Worm (Caenorhabditis elegans) whole organism, L4 larva: ENCODE measurements around the gene T11F9.22.

Experiments
- F10B5.3 ChIP-seq: sonication (generic microtip); optimal IDR thresholded peaks from 2 replicates; lab custom pipeline; 2016; ENCODE audit warnings: mild to moderate bottlenecking, missing genetic modification characterization, missing compliant biosample characterization
- F26F4.8 ChIP-seq: fragments of 200-800 bp; sonication (Bioruptor generic); conservative IDR thresholded peaks from 2 replicates; pipeline ENCODE4 v1.3.6; 2022; ENCODE audit warnings: missing genetic modification characterization, missing compliant biosample characterization
- F37D6.2 ChIP-seq: sonication (generic microtip); optimal IDR thresholded peaks from 2 replicates; lab custom pipeline; 2016; ENCODE audit warnings: mild to moderate bottlenecking, missing genetic modification characterization, missing compliant biosample characterization
- F49E8.2 ChIP-seq: sonication (generic microtip); optimal IDR thresholded peaks from 2 replicates; lab custom pipeline; 2016; ENCODE audit warnings: missing compliant biosample characterization, mild to moderate bottlenecking, missing genetic modification characterization, borderline replicate concordance
- ZK337.2 ChIP-seq: fragments of 200-800 bp; sonication (Bioruptor generic); IDR thresholded peaks from 2 replicates; pipeline ENCODE4 v1.3.6; 2022; ENCODE audit warnings: missing genetic modification reagents, missing genetic modification characterization, missing compliant biosample characterization
- ama-1 ChIP-seq: fragments of 150-350 bp; optimal IDR thresholded peaks from 2 replicates; lab custom pipeline; 2014; ENCODE audit warnings: inconsistent platforms, mixed read lengths
- ceh-62 ChIP-seq: sonication (generic microtip); optimal IDR thresholded peaks from 2 replicates; lab custom pipeline; 2017; ENCODE audit warnings: missing biosample characterization, missing genetic modification characterization
- daf-16 ChIP-seq, 3 experiments: sonication (generic microtip); optimal IDR thresholded peaks; 2 replicates each; lab custom pipeline; 2016 to 2017; ENCODE audit warnings: missing genetic modification characterization in 3 of 3, missing genetic modification reagents in 3 of 3, mild to moderate bottlenecking in 2 of 3, missing compliant biosample characterization in 2 of 3, missing biosample characterization in 1 of 3, moderate library complexity in 1 of 3
- daf-19 ChIP-seq: fragments of 200-800 bp; sonication (Bioruptor generic); conservative IDR thresholded peaks from 2 replicates; pipeline ENCODE4 v1.3.6; 2022; ENCODE audit warnings: missing genetic modification characterization, missing compliant biosample characterization
- daf-8 ChIP-seq: fragments of 200-800 bp; sonication (Bioruptor generic); IDR thresholded peaks from 2 replicates; pipeline ENCODE4 v1.3.6; 2022; ENCODE audit warnings: missing genetic modification characterization, missing compliant biosample characterization
- dmd-8 ChIP-seq: fragments of 200-800 bp; sonication (Bioruptor generic); IDR thresholded peaks from 2 replicates; pipeline ENCODE4 v1.3.6; 2022; ENCODE audit warnings: missing genetic modification characterization, missing compliant biosample characterization
- duxl-1 ChIP-seq: sonication (generic microtip); optimal IDR thresholded peaks from 2 replicates; lab custom pipeline; 2016; ENCODE audit warnings: mild to moderate bottlenecking, missing genetic modification characterization, moderate library complexity, missing compliant biosample characterization; ENCODE audit not compliant: poor library complexity
- gei-8 ChIP-seq: fragments of 200-800 bp; sonication (Bioruptor generic); optimal IDR thresholded peaks from 2 replicates; lab custom pipeline; 2018; ENCODE audit warnings: mild to moderate bottlenecking, missing genetic modification characterization, missing compliant biosample characterization
- hlh-30 ChIP-seq: sonication (generic microtip); optimal IDR thresholded peaks from 2 replicates; lab custom pipeline; 2017; ENCODE audit warnings: antibody characterized with exemption, mild to moderate bottlenecking, missing genetic modification characterization, missing compliant biosample characterization; ENCODE audit not compliant: insufficient read depth
- lin-13 ChIP-seq: fragments of 150-350 bp; optimal IDR thresholded peaks from 2 replicates; lab custom pipeline; 2014; ENCODE audit warnings: missing biosample characterization, missing genetic modification reagents, missing genetic modification characterization
- lin-15B ChIP-seq: fragments of 150-350 bp; sonication (generic microtip); optimal IDR thresholded peaks from 3 replicates; lab custom pipeline; 2014; ENCODE audit warnings: missing biosample characterization, missing genetic modification characterization
- lin-29 ChIP-seq: fragments of 200-800 bp; sonication (Bioruptor generic); IDR thresholded peaks from 2 replicates; pipeline ENCODE4 v1.3.6; 2022; ENCODE audit warnings: missing genetic modification reagents, missing genetic modification characterization, missing compliant biosample characterization
- lin-39 ChIP-seq: fragments of 150-350 bp; optimal IDR thresholded peaks from 2 replicates; lab custom pipeline; 2014; ENCODE audit warnings: missing biosample characterization, missing genetic modification reagents, missing genetic modification characterization
- lir-3 ChIP-seq: sonication (generic microtip); optimal IDR thresholded peaks from 2 replicates; lab custom pipeline; 2016; ENCODE audit warnings: mild to moderate bottlenecking, missing genetic modification characterization, missing compliant biosample characterization
- madf-9 ChIP-seq: fragments of 200-800 bp; sonication (Bioruptor generic); conservative IDR thresholded peaks from 2 replicates; pipeline ENCODE4 v1.3.6; 2022; ENCODE audit warnings: missing genetic modification reagents, missing genetic modification characterization, missing compliant biosample characterization
- mep-1 ChIP-seq: fragments of 150-350 bp; sonication (generic microtip); optimal IDR thresholded peaks from 3 replicates; lab custom pipeline; 2014; ENCODE audit warnings: missing biosample characterization, missing genetic modification characterization
- nhr-10 ChIP-seq: fragments of 150-350 bp; optimal IDR thresholded peaks from 2 replicates; lab custom pipeline; 2014; ENCODE audit warnings: missing biosample characterization, missing genetic modification characterization
- nhr-102 ChIP-seq: sonication (generic microtip); optimal IDR thresholded peaks from 2 replicates; lab custom pipeline; 2016; ENCODE audit warnings: mild to moderate bottlenecking, missing genetic modification characterization, moderate library complexity, missing compliant biosample characterization
- nhr-111 ChIP-seq: fragments of 200-800 bp; sonication (Bioruptor generic); optimal IDR thresholded peaks from 2 replicates; lab custom pipeline; 2018; ENCODE audit warnings: mild to moderate bottlenecking, missing genetic modification characterization, missing compliant biosample characterization
- nhr-25 ChIP-seq: sonication (generic microtip); optimal IDR thresholded peaks from 2 replicates; lab custom pipeline; 2017; ENCODE audit warnings: missing genetic modification characterization, mild to moderate bottlenecking, missing compliant biosample characterization, antibody characterized with exemption, moderate library complexity, borderline replicate concordance; ENCODE audit not compliant: insufficient read depth
- nhr-28 ChIP-seq: fragments of 150-350 bp; optimal IDR thresholded peaks from 2 replicates; lab custom pipeline; 2014; ENCODE audit warnings: missing biosample characterization, missing genetic modification characterization
- nhr-6 ChIP-seq: fragments of 150-350 bp; optimal IDR thresholded peaks from 2 replicates; lab custom pipeline; 2014; ENCODE audit warnings: missing biosample characterization, missing genetic modification characterization
- nhr-76 ChIP-seq: fragments of 150-350 bp; optimal IDR thresholded peaks from 2 replicates; lab custom pipeline; 2014; ENCODE audit warnings: missing biosample characterization, missing genetic modification characterization
- nhr-77 ChIP-seq: fragments of 150-350 bp; optimal IDR thresholded peaks from 2 replicates; lab custom pipeline; 2014; ENCODE audit warnings: missing biosample characterization, missing genetic modification characterization
- pha-4 ChIP-seq, 2 experiments: fragments of 150-350 bp in 1 of 2; fragments of 200-800 bp in 1 of 2; sonication (Bioruptor generic) in 1 of 2; IDR thresholded peaks in 1 of 2; optimal IDR thresholded peaks in 1 of 2; 2 replicates each; pipeline versions ENCODE4 v1.3.6 to Lab custom; 2014 to 2022; ENCODE audit warnings: missing genetic modification characterization in 2 of 2, missing genetic modification reagents in 2 of 2, missing biosample characterization in 1 of 2, missing compliant biosample characterization in 1 of 2
- php-3 ChIP-seq: fragments of 200-800 bp; sonication (Bioruptor generic); IDR thresholded peaks from 2 replicates; pipeline ENCODE4 v1.3.6; 2022; ENCODE audit warnings: missing genetic modification reagents, missing genetic modification characterization, missing compliant biosample characterization
- pqm-1 ChIP-seq: sonication (generic microtip); optimal IDR thresholded peaks from 2 replicates; lab custom pipeline; 2017; ENCODE audit warnings: missing biosample characterization, missing genetic modification characterization
- skn-1 ChIP-seq: fragments of 150-350 bp; optimal IDR thresholded peaks from 2 replicates; lab custom pipeline; 2014; ENCODE audit warnings: missing biosample characterization, missing genetic modification characterization
- unc-39 ChIP-seq: sonication (generic microtip); optimal IDR thresholded peaks from 2 replicates; lab custom pipeline; 2017; ENCODE audit warnings: missing biosample characterization, missing genetic modification characterization
- unc-62 ChIP-seq, 3 experiments: fragments of 150-350 bp in 1 of 3; sonication (generic microtip); optimal IDR thresholded peaks in 2 of 3; peaks in 1 of 3; 1 replicate in 1 of 3; 2 replicates in 2 of 3; lab custom pipeline; 2014 to 2017; ENCODE audit warnings: missing biosample characterization in 3 of 3, missing genetic modification characterization in 3 of 3, missing genetic modification reagents in 3 of 3, missing genotype in 1 of 3
- zag-1 ChIP-seq: fragments of 150-350 bp; optimal IDR thresholded peaks from 2 replicates; lab custom pipeline; 2014; ENCODE audit warnings: missing biosample characterization, missing genetic modification characterization

The T11F9.22 gene

DNA sequence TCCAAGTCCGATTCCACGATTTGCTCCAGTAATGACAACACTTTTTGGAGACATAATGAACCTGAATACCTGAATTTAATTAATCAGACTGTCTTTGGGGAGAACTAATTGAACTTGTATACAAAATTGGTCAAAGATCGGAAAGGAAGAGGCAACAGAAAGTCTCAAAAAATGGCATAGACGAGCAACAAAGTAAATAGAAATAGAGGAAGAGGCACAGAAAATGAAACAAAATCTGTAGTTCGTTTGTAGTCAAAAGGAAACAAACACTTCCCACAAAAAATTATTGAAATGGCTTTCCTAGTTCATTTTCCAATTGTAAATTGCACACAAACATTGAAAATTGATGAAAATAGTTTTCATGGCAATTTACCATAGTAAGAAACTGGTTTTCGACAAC lies 35.2 kb downstream of the T11F9.22 start, which contains the start of gene C55A6.6:
Gene C55A6.6, minus strand, starts transcription at position 61 of the 400 bp plus-strand sequence.
- TF ChIP-seq pqm-1 (tag; lab: Kevin White, UChicago) = peak; percentile 4
- TF ChIP-seq nhr-28 (tag; lab: Kevin White, UChicago) = peak; percentile 81
- TF ChIP-seq nhr-111 (GFP tag; lab: Kevin White, UChicago) = no peak
- TF ChIP-seq daf-16 (GFP tag; optimal IDR thresholded peaks at IDR 0.05; lab: Kevin White, UChicago) = no peak
- TF ChIP-seq daf-16 (tag; optimal IDR thresholded peaks at IDR 0.05; lab: Kevin White, UChicago) = peak; percentile 15

DNA sequence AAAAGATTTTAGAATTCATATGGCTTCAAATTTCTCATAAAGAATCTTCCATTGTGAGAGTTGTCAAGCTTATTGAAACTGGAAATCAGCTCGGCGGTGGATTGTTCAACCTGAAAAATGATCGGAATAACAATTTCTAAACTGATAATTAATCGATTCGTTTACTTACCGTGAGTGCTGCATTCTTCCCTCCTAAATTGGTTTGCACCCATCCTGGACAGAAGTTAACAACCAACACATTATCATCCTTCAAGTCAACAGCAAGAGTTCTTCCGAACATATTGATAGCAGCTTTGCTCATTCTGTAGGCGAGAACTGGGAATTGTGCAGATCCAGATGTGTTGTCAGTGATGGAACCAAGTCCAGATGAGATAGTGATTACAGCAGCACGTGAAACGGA lies 35.6 kb downstream of the T11F9.22 start:
- TF ChIP-seq duxl-1 (tag; lab: Kevin White, UChicago) = no peak
- peak in 1 of 2 experiments; percentile 98 for TF ChIP-seq unc-62 (GFP tag; optimal IDR thresholded peaks at IDR 0.05 in 1 of 2; lab: Kevin White, UChicago)
- no peak for TF ChIP-seq unc-62 (tag; optimal IDR thresholded peaks at IDR 0.05; lab: Kevin White, UChicago)
- TF ChIP-seq php-3 (GFP tag; lab: Robert Waterston, UW) = no peak

DNA sequence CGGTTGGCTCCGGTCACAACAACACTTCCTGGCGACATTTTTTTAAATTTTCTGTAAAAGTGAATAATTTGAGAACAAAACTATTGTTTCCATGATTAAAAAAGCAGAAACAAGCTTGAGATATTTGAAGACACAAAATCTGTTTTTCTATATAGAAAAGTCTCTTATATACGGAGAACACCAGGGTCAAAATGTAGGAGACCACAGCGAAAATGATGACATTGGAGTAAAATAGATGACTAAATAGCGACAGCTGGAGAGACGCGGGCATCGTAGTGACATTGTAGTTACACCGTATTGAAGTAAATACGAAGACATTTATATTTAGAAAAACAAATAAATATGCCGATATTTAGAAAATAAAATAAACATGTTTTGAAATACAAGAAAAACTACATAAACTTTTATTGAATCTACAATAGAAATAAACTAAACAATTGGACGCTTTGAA lies 36.7 kb downstream of the T11F9.22 start, which contains the start of gene sdz-8:
Gene sdz-8, minus strand, starts transcription at position 51 of the 451 bp plus-strand sequence.
- TF ChIP-seq daf-16 (GFP tag; optimal IDR thresholded peaks at IDR 0.05; lab: Kevin White, UChicago) (no peak), daf-16 (tag; optimal IDR thresholded peaks at IDR 0.05; lab: Kevin White, UChicago) (peak; percentile 44), pha-4 (GFP tag; IDR thresholded peaks at IDR 0.05; lab: Robert Waterston, UW) (no peak), pha-4 (tag; optimal IDR thresholded peaks at IDR 0.05; lab: Kevin White, UChicago) (no peak), nhr-28 (tag; lab: Kevin White, UChicago) (peak; percentile 76)

DNA sequence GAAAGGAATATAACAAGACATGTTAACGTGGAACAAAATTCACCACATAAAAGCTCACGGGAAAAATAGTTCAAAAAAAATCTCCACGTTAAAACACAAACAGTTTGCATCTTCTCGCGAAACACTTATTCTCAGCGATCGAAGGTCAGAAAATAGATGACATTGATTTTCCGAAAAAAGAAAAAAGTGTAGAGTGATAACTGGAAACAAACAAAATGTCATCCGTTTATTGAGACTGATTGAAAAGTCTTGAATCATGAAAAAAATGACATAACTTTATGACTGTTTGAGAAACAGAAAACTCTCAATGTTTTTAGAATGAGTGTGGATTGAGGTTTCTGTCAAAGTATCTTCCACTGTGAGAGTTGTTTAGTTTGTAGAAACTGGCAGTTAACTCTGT lies 38.3 kb downstream of the T11F9.22 start, which contains the start of gene C55A6.4:
Gene C55A6.4, minus strand, starts transcription at position 101 of the 400 bp plus-strand sequence.
- TF ChIP-seq F49E8.2 (tag; lab: Kevin White, UChicago) (no peak), gei-8 (GFP tag; lab: Kevin White, UChicago) (no peak), unc-39 (tag; lab: Kevin White, UChicago) (no peak), dmd-8 (GFP tag; lab: Robert Waterston, UW) (no peak), daf-8 (GFP tag; lab: Robert Waterston, UW) (no peak), F10B5.3 (tag; lab: Kevin White, UChicago) (no peak), nhr-102 (tag; lab: Kevin White, UChicago) (no peak), nhr-25 (no peak)

DNA sequence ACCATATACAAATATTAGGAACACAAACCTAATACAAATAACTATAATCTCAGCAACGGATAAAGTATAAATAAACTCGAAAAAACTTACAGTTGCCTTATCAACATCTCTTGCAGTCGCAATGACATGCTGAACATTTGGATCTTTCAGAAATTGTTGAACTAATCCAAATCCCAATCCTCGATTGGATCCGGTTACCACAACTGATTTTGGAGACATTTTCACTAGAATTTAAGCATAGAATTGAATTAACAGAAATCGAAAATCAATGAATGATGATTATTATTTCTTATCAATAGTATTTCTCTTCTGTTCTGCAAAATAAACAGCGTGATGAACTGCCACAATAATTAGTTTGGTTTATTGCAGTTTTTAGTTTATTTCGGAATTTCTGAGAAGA lies 40.7 kb downstream of the T11F9.22 start, which contains the start of the genes C55A6.11 and C55A6.7:
Gene C55A6.11, plus strand, starts transcription at position 301 of the 400 bp plus-strand sequence.
Gene C55A6.7, minus strand, starts transcription at position 316 of the 400 bp plus-strand sequence.
- no peak for TF ChIP-seq madf-9 (GFP tag; lab: Robert Waterston, UW)
- TF ChIP-seq daf-16 (GFP tag; optimal IDR thresholded peaks at IDR 0.05; lab: Kevin White, UChicago) = no peak
- peak; percentile 29 for TF ChIP-seq daf-16 (tag; optimal IDR thresholded peaks at IDR 0.05; lab: Kevin White, UChicago)
- no peak for TF ChIP-seq lin-39 (tag; lab: Kevin White, UChicago)
- TF ChIP-seq mep-1 = no peak
- peak in 1 of 2 experiments; percentile 86 for TF ChIP-seq unc-62 (GFP tag; optimal IDR thresholded peaks at IDR 0.05 in 1 of 2; lab: Kevin White, UChicago)
- no peak for TF ChIP-seq unc-62 (tag; optimal IDR thresholded peaks at IDR 0.05; lab: Kevin White, UChicago)

DNA sequence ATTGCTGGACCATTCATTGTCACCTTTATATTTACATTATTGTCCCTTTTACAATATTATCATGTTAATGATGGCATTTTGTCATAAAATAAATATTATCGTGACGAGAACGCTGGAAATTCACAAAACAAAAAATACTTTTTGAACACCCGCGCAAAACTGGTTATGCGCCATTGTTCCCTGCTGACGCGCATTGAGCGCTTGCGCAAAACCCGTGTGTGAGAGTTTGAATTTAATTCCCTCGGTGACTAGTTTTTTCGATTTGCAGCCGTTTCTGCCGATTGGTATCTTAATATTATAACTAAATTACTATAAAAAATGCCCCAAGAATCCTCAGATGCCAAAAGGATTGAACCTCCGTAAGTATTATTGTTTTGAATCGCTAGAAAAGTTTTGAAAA lies 41.9 kb downstream of the T11F9.22 start, which contains the start of gene pafo-1:
Gene pafo-1, plus strand, starts transcription at position 256 of the 400 bp plus-strand sequence.
- TF ChIP-seq hlh-30 (tag; lab: Kevin White, UChicago) (peak; percentile 79), ZK337.2 (no peak), lin-29 (GFP tag; lab: Robert Waterston, UW) (no peak), lin-15B (peak; percentile 9), daf-19 (GFP tag; lab: Robert Waterston, UW) (peak; percentile 66; the same call in 1 of the 2 replicates), nhr-77 (tag; lab: Kevin White, UChicago) (peak; percentile 54), nhr-25 (no peak), F26F4.8 (no peak), nhr-10 (tag; lab: Kevin White, UChicago) (no peak), lir-3 (tag; lab: Kevin White, UChicago) (no peak), skn-1 (tag; lab: Kevin White, UChicago) (no peak), nhr-76 (no peak), unc-39 (tag; lab: Kevin White, UChicago) (no peak), php-3 (GFP tag; lab: Robert Waterston, UW) (peak; percentile 72), nhr-6 (peak; percentile 88), lin-39 (tag; lab: Kevin White, UChicago) (no peak), zag-1 (no peak), ceh-62 (tag; lab: Kevin White, UChicago) (no peak), nhr-102 (tag; lab: Kevin White, UChicago) (peak; percentile 91), unc-62 (GFP tag; optimal IDR thresholded peaks at IDR 0.05 in 1 of 2; lab: Kevin White, UChicago) (peak in 1 of 2 experiments; percentile 72), unc-62 (tag; optimal IDR thresholded peaks at IDR 0.05; lab: Kevin White, UChicago) (no peak), lin-13 (GFP tag; lab: Kevin White, UChicago) (peak; percentile 75), F49E8.2 (tag; lab: Kevin White, UChicago) (peak; percentile 80), ama-1 (lab: Kevin White, UChicago) (no peak), F37D6.2 (tag; lab: Kevin White, UChicago) (peak; percentile 73)
